Fruit fly (Drosophila melanogaster): ENCODE measurements around the gene CG43843.

Gene CG43843

DNA sequence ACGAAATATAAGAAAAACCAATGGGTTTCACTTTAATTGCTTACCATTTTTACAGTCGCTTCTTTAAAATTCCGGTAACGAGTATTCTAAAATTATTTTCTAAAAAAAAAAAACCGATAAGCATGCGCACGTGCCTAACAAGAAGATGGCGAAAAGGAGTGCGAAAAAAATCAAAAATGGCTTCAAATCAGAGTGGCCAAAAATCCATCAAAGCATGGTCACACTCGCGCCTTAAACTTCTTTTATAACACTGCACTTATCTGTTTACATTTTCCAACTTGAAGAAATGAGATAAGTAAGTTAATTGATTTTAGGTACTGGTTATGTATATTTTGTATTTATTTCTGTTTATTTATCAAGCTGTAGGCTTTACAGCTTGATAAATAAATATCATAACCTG, at the start of gene CG43843:
Gene CG43843 (minus strand): TSS at position 101 of the 400 bp plus-strand sequence.
- TF ChIP-seq CG8388 (GFP tag; optimal IDR thresholded peaks at IDR 0.05) (no peak), sens (GFP tag) (peak; percentile 37), stwl (tag; optimal IDR thresholded peaks at IDR 0.05) (peak; percentile 19)

DNA sequence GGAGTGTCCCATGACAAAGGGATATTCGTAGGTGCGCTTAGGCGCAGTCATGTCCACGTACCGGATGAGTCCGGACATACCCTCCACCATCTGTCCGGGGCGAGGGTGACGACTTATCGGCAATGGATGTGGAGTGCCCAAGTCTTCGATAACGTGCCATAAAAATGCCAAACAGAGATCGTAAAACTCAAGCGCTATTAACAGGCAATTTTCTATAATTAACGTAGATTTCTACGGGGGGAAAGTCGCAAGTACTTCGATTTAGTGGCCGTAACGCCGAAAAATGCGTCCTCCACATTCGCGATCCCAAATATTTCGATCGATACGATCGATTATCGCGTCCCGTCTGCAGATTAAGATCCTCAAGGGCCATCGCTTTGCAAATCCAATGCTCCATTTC, 49.2 kb upstream of the CG43843 start:
- TF ChIP-seq CG11723 (GFP tag; optimal IDR thresholded peaks at IDR 0.05): no peak
- peak; percentile 35 for TF ChIP-seq sug (tag; optimal IDR thresholded peaks at IDR 0.05)
- peak; percentile 93 for TF ChIP-seq exex (tag; optimal IDR thresholded peaks at IDR 0.05)

DNA sequence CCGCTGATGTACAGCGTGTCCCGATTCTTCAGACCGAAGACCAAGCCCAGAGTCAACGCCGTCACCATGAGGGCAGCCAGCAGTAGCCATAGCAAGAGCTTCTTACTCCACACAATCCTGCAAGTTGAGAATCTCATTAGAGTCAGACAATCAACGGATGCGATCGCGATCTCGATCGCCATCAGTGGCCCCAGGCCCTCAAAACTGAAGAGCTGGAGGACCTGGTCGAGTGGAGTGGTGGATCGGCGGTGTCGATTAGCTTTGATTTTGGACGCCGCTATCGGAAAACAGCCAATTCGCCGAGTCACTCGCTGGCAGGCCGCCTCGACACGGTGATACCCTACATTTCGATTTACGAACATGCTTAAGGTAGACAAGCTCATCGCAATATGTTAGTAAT, 48.3 kb upstream of the CG43843 start:
- TF ChIP-seq D19B (GFP tag; optimal IDR thresholded peaks at IDR 0.05): peak; percentile 20
- TF ChIP-seq grn (GFP tag; optimal IDR thresholded peaks at IDR 0.05): peak; percentile 50
- no peak for TF ChIP-seq CG3838 (GFP tag; optimal IDR thresholded peaks at IDR 0.05)
- TF ChIP-seq exex (tag; optimal IDR thresholded peaks at IDR 0.05): peak; percentile 59
- TF ChIP-seq ERR (GFP tag; optimal IDR thresholded peaks at IDR 0.05): no peak
- TF ChIP-seq sug (tag; optimal IDR thresholded peaks at IDR 0.05): peak; percentile 44
- TF ChIP-seq sens (GFP tag): peak; percentile 46

DNA sequence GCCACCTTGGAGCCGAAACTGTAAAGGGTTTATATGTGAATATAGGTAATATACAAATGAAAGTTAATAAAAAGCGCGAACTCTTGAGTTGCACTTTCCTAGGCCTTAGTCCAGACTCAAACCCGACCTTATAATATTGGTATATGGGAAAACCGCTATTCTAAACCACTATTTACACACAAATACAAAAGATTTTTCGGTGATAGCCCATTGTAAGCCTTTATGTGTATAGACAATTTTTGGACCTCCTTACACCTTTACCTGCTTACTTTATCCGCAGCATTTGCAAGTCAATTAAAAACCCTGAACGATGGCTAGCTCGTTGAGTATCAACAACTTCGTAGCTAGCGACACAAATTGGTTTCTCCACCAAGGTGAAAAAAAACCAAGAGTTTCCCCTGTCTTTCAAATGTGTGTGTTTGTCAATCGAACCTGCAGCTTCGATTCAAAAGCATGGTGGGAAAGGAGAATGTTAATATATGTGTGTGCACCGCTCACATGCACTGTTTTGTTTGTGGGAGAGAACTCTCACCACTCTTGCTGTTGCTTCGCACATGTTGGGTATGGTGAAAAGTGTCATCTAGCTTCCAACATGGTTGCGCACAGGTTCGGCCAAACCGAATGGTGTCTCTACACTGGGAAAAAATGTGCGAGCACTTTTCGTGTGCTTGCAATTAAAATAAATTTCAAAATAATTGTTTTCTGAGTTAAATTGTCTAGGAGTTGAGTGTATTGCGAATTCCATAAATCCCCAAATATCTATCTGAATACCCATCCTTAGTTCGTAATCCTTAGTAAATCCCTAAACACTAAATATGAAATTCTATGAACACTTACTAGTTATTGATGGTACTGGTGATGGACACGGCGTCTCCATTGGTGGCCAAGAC, 46.7 kb upstream of the CG43843 start:
- peak; percentile 46 for TF ChIP-seq gcm2 (GFP tag; optimal IDR thresholded peaks at IDR 0.05)
- TF ChIP-seq CG12769 (tag; optimal IDR thresholded peaks at IDR 0.05): peak; percentile 61
- no peak for TF ChIP-seq pfk (GFP tag; optimal IDR thresholded peaks at IDR 0.05)
- TF ChIP-seq Nf-YA (GFP tag; IDR thresholded peaks at IDR 0.05): peak; percentile 42; the same call in 1 of the 2 replicates
- no peak for TF ChIP-seq Opbp (GFP tag; IDR thresholded peaks at IDR 0.05; ENCODE audit: partially characterized antibody)
- TF ChIP-seq Taf1 (GFP tag; IDR thresholded peaks at IDR 0.05): peak; percentile 67
- peak; percentile 85 for TF ChIP-seq CG6689 (GFP tag; IDR thresholded peaks at IDR 0.05)
- peak; percentile 67 for TF ChIP-seq Fer3 (tag; optimal IDR thresholded peaks at IDR 0.05)
- TF ChIP-seq CG6791 (GFP tag; IDR thresholded peaks at IDR 0.05; ENCODE audit: partially characterized antibody): no peak
- no peak for TF ChIP-seq CG9797 (GFP tag; optimal IDR thresholded peaks at IDR 0.05)
- TF ChIP-seq pros (GFP tag; optimal IDR thresholded peaks at IDR 0.05): peak; percentile 76
- TF ChIP-seq CG17186 (GFP tag; optimal IDR thresholded peaks at IDR 0.05): peak; percentile 39
- TF ChIP-seq CG4282 (GFP tag; optimal IDR thresholded peaks at IDR 0.05): peak; percentile 16
- TF ChIP-seq vfl (GFP tag; optimal IDR thresholded peaks at IDR 0.05): peak; percentile 18
- no peak for TF ChIP-seq inv (GFP tag; IDR thresholded peaks at IDR 0.05; ENCODE audit: partially characterized antibody)
- no peak for TF ChIP-seq CG3995 (GFP tag; optimal IDR thresholded peaks at IDR 0.05)
- peak; percentile 67 for TF ChIP-seq CG8089 (GFP tag; optimal IDR thresholded peaks at IDR 0.05)
- peak; percentile 37 for TF ChIP-seq CG8359 (GFP tag; optimal IDR thresholded peaks at IDR 0.05; ENCODE audit: borderline replicate concordance)
- TF ChIP-seq Sry-δ (GFP tag; optimal IDR thresholded peaks at IDR 0.05): peak; percentile 39
- no peak for TF ChIP-seq mirr (GFP tag; optimal IDR thresholded peaks at IDR 0.05)
- TF ChIP-seq CG10147 (GFP tag; optimal IDR thresholded peaks at IDR 0.05): peak; percentile 68
- TF ChIP-seq so (GFP tag; IDR thresholded peaks at IDR 0.05): peak; percentile 85
- TF ChIP-seq CG12236 (GFP tag; optimal IDR thresholded peaks at IDR 0.05): peak; percentile 25
- TF ChIP-seq emc (GFP tag; optimal IDR thresholded peaks at IDR 0.05): peak; percentile 19
- TF ChIP-seq BEAF-32 (GFP tag; optimal IDR thresholded peaks at IDR 0.05): no peak
- TF ChIP-seq stwl (tag; optimal IDR thresholded peaks at IDR 0.05): no peak
- TF ChIP-seq CG3163 (GFP tag; optimal IDR thresholded peaks at IDR 0.05): peak; percentile 43
- TF ChIP-seq fd102C (GFP tag; optimal IDR thresholded peaks at IDR 0.05): no peak
- TF ChIP-seq CG3407 (GFP tag; optimal IDR thresholded peaks at IDR 0.05): peak; percentile 26
- peak; percentile 67; the same call in 1 of the 4 replicates for TF ChIP-seq chinmo (GFP tag; IDR thresholded peaks at IDR 0.05; ENCODE audit: partially characterized antibody)
- peak; percentile 56; the same call in 2 of the 3 replicates for TF ChIP-seq B-H1 (GFP tag; IDR thresholded peaks at IDR 0.05)
- peak; percentile 77 for TF ChIP-seq Ptx1 (GFP tag; IDR thresholded peaks at IDR 0.05)
- no peak for TF ChIP-seq br (optimal IDR thresholded peaks at IDR 0.05)
- TF ChIP-seq HLH4C (GFP tag; IDR thresholded peaks at IDR 0.05; ENCODE audit: partially characterized antibody): no peak
